Worm (Caenorhabditis elegans): Measurements from ENCODE around the gene spl-1.
A peak's percentile ranks its signal among the peaks of the same experiment; 100 is the strongest.

The spl-1 gene

DNA sequence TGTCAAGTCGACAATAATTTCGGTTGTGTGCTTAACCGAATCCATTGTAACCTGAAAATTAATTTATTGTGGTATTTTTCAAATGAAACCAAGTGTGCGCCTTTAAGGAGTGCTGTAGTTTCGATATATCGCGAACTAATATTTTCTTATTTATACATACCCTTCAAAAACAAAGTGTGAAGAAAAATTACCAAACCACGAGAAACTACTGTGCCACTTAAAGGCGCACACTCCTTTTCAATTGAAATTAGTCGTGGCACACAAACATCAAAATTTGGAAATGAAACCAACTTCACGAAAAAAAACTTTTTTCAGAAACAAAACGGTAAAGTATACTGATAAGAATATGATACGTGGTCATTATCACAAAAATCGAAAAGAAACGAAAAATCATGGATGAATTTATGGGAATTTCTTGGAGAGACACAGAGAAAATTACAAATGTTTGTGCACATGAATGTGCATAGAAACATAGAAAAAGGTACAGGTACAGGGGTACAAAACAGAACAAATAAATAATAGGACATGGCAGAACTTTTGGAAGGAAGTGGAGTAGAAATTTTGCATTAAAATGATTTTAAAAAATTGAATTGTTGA is at the start of gene spl-1:
TSS of gene spl-1 (minus strand) at position 51 of the 597 bp plus-strand sequence.
- TF ChIP-seq fkh-4 (tag; optimal IDR thresholded peaks at IDR 0.05; ENCODE audit: borderline replicate concordance), result no peak
- TF ChIP-seq lin-35 (GFP tag; optimal IDR thresholded peaks at IDR 0.05), result peak in 1 of 2 experiments; percentile 22
- no peak for TF ChIP-seq ceh-82 (tag; optimal IDR thresholded peaks at IDR 0.05)
- TF ChIP-seq blmp-1 (tag; optimal IDR thresholded peaks at IDR 0.05), result no peak
- no peak for TF ChIP-seq lin-13 (GFP tag; optimal IDR thresholded peaks at IDR 0.05)
- peak; percentile 40 for TF ChIP-seq elt-2 (tag; optimal IDR thresholded peaks at IDR 0.05)
- TF ChIP-seq vab-15 (tag; optimal IDR thresholded peaks at IDR 0.05), result no peak
- no peak for TF ChIP-seq unc-62 (GFP tag; optimal IDR thresholded peaks at IDR 0.05)
- TF ChIP-seq nhr-85 (tag), result no peak
- TF ChIP-seq ama-1 (optimal IDR thresholded peaks at IDR 0.05), result no peak
- TF ChIP-seq fkh-10 (GFP tag; optimal IDR thresholded peaks at IDR 0.05), result no peak

DNA sequence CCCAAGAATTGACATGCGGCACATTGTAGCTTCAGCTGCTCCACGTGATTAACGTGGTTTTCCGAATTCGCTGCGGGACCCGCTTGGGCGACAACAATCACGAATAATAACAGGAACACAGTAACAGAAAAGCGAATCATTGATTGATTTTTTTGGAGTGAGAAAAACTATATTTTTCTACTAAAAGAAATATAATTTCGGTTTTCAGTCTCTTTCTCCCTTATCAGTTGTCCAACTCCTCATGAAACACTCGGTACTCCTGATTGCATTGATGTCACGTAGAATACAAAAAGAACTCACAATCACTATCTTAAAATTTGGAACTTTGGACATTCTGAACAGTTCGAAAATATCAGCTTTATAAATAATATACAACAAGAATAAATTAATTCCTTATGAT is 45.9 kb upstream of the spl-1 start, which contains the start of gene Y66H1A.5:
TSS of gene Y66H1A.5 (minus strand) at position 265 of the 400 bp plus-strand sequence.
- no peak for TF ChIP-seq lin-35 (GFP tag; optimal IDR thresholded peaks at IDR 0.05)
- no peak for TF ChIP-seq fkh-4 (tag; optimal IDR thresholded peaks at IDR 0.05; ENCODE audit: borderline replicate concordance)
- TF ChIP-seq vab-15 (tag; optimal IDR thresholded peaks at IDR 0.05), result no peak
- no peak for TF ChIP-seq nhr-77 (tag; optimal IDR thresholded peaks at IDR 0.05)
- TF ChIP-seq snu-23 (GFP tag; optimal IDR thresholded peaks at IDR 0.05), result no peak
- no peak for TF ChIP-seq nhr-47 (tag; optimal IDR thresholded peaks at IDR 0.05)
- no peak for TF ChIP-seq unc-86 (tag; optimal IDR thresholded peaks at IDR 0.05)
- TF ChIP-seq dpl-1 (GFP tag; optimal IDR thresholded peaks at IDR 0.05), result no peak
- TF ChIP-seq lsy-2 (tag; optimal IDR thresholded peaks at IDR 0.05), result no peak

DNA sequence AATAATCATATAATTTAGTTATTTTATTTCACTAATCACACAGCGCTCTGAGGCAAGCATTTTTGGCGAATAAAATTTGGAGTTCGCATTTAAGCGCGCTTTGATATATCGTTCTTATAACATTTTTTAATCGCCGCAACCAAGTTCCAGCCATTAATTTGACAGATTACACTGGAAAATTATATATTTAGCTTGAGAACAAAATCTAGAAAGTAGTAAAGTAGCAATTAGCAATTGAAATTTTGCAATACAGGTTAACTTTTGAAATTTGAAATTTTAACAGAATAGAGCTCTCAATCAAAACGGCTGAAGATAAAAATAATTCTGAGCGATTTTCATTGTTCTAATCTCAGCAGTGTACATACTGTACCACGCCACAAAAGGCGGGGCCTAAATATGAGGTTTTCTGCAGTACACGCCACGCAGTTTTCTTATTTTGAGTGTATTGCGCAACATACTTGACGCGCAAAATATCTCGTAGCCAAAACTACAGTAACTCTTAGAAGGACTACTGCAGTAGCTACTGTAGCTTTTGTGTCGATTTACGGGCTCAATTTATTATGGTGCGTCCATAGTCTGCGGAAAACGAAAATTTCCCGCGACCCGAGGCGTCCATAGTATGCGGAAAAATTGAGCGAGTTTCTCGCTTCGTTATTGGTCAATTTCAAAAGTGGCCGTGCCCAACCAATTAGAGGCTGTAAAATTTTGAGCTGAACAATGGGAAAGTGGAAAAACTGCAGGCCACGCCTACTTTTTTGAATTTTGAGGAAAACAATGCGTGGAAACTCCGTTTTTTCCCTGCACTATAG is 44.3 kb upstream of the spl-1 start:
- peak; percentile 3 for TF ChIP-seq aly-2 (tag; optimal IDR thresholded peaks at IDR 0.05)
- no peak for TF ChIP-seq unc-62 (GFP tag; optimal IDR thresholded peaks at IDR 0.05)
- no peak for TF ChIP-seq fkh-8 (tag; optimal IDR thresholded peaks at IDR 0.05)
- TF ChIP-seq pax-3 (tag; optimal IDR thresholded peaks at IDR 0.05), result no peak
- no peak for TF ChIP-seq efl-1 (optimal IDR thresholded peaks at IDR 0.05)
- TF ChIP-seq efl-1 (GFP tag; optimal IDR thresholded peaks at IDR 0.05 in 1 of 2), result peak in 1 of 2 experiments; percentile 69
- no peak for TF ChIP-seq ceh-90 (tag; optimal IDR thresholded peaks at IDR 0.05)

DNA sequence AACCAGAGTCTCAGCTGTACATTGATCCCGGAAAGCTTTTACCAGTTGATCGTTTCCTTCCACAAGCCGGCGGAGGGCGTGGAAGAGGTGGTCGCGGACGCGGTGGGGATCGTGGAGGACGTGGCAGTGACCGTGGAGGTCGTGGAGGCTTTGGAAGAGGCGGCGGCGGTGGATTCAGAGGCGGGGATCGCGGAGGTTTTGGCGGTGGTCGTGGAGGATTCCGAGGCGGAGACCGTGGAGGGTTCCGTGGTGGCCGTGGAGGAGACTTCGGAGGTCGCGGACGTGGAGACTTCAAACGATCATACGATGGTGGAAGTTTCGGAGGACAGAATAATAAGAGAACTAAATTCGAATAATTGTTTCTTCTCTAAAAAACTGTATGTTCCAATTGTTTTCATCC is 43.6 kb upstream of the spl-1 start:
- TF ChIP-seq efl-1 (optimal IDR thresholded peaks at IDR 0.05) (no peak), efl-1 (GFP tag; optimal IDR thresholded peaks at IDR 0.05 in 1 of 2) (peak in 1 of 2 experiments; percentile 10), F16B12.6 (tag; optimal IDR thresholded peaks at IDR 0.05) (no peak), ceh-8 (GFP tag; optimal IDR thresholded peaks at IDR 0.05) (peak; percentile 50)

DNA sequence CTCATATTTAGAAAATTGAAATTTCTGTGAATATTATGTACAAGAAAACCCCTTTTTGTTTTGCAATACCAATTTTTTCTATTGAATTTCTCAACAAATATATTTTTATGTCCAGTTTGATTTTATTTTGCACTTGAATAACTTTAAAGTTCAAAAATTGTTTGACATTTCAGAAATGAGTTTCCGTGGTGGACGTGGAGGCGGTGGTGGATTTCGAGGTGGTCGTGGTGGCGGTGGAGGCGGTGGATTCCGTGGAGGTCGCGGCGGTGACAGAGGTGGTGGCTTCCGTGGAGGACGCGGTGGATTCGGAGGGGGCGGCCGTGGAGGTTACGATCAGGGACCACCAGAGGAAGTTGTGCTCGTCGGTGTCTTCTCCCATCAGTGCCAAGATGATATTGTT is 43.0 kb upstream of the spl-1 start, which contains the start of gene garr-1:
TSS of gene garr-1 (plus strand) at position 174 of the 400 bp plus-strand sequence.
- TF ChIP-seq aly-2 (tag; optimal IDR thresholded peaks at IDR 0.05) (no peak), F16B12.6 (tag; optimal IDR thresholded peaks at IDR 0.05) (no peak), nhr-237 (tag; optimal IDR thresholded peaks at IDR 0.05) (no peak), fos-1 (tag; optimal IDR thresholded peaks at IDR 0.05) (no peak), hlh-4 (tag; optimal IDR thresholded peaks at IDR 0.05) (no peak), efl-3 (GFP tag; optimal IDR thresholded peaks at IDR 0.05) (no peak)

DNA sequence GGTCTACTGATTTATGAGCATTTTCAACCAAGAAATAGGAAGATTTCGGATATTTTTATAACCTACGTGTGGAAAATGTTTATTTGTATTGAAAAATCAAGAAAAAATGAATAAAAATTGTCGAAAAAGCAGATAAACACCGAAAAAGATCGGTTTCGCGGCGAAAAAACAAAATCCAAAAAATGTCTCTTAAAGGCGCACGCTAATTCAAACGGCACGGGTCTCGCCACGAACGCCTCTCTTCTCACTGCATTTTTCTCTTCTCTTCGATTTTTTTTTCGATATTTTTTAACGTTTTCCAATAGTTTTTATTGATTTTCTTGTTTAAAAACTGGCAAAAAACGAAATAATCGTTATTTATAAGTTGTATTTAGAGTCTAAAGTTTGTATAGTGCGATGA is 42.6 kb upstream of the spl-1 start:
- peak; percentile 25 for TF ChIP-seq xbp-1 (tag; optimal IDR thresholded peaks at IDR 0.05)
- peak; percentile 10 for TF ChIP-seq rnt-1 (tag; optimal IDR thresholded peaks at IDR 0.05)
- peak; percentile 40 for TF ChIP-seq snu-23 (GFP tag; optimal IDR thresholded peaks at IDR 0.05)
- no peak for TF ChIP-seq pag-3 (tag; optimal IDR thresholded peaks at IDR 0.05; ENCODE audit: borderline replicate concordance, insufficient read depth)
- no peak for TF ChIP-seq lin-39 (tag; optimal IDR thresholded peaks at IDR 0.05)
- peak; percentile 11 for TF ChIP-seq tbx-2 (tag; optimal IDR thresholded peaks at IDR 0.05)
- peak; percentile 1 for TF ChIP-seq snpc-4 (tag; optimal IDR thresholded peaks at IDR 0.05)
- TF ChIP-seq lin-14 (GFP tag; optimal IDR thresholded peaks at IDR 0.05), result no peak
- TF ChIP-seq lin-15B (tag; optimal IDR thresholded peaks at IDR 0.05), result peak; percentile 5
- TF ChIP-seq C16A3.4 (tag; optimal IDR thresholded peaks at IDR 0.05), result peak; percentile 53
- TF ChIP-seq elt-3 (tag; optimal IDR thresholded peaks at IDR 0.05), result peak in 1 of 6 experiments; percentile 59
- no peak for TF ChIP-seq nhr-20 (tag; optimal IDR thresholded peaks at IDR 0.05)
- peak; percentile 28 for TF ChIP-seq nhr-71 (tag; optimal IDR thresholded peaks at IDR 0.05)
- TF ChIP-seq mef-2 (tag; optimal IDR thresholded peaks at IDR 0.05), result no peak
- TF ChIP-seq lin-35 (GFP tag; optimal IDR thresholded peaks at IDR 0.05), result peak; percentile 71 to 77

Measured in whole organism, L1 larva.